Worm (Caenorhabditis elegans) whole organism, mixed stage, embryonic: Measurements from ENCODE around the gene ptp-2.

Experiments used
- M03D4.4 ChIP-seq: sonication (generic microtip); optimal IDR thresholded peaks from 2 replicates; lab custom pipeline; 2017; ENCODE audit warnings: mild to moderate bottlenecking, missing genetic modification characterization, missing compliant biosample characterization
- bed-3 ChIP-seq: fragments of 200-800 bp; sonication (Bioruptor generic); optimal IDR thresholded peaks from 3 replicates; lab custom pipeline; 2018; ENCODE audit warnings: mild to moderate bottlenecking, missing genetic modification characterization, moderate library complexity, missing compliant biosample characterization
- ceh-43 ChIP-seq: fragments of 200-800 bp; sonication (Bioruptor generic); optimal IDR thresholded peaks from 2 replicates; lab custom pipeline; 2018; ENCODE audit warnings: mild to moderate bottlenecking, missing genetic modification characterization, moderate library complexity, missing compliant biosample characterization
- lin-13 ChIP-seq: fragments of 150-350 bp; optimal IDR thresholded peaks from 2 replicates; lab custom pipeline; 2014; ENCODE audit warnings: missing biosample characterization, missing genetic modification characterization
- mab-5 ChIP-seq: fragments of 150-350 bp; optimal IDR thresholded peaks from 2 replicates; lab custom pipeline; 2014; ENCODE audit warnings: missing biosample characterization, missing genetic modification characterization
- pha-4 ChIP-seq: fragments of 150-350 bp; optimal IDR thresholded peaks from 2 replicates; lab custom pipeline; 2018; ENCODE audit warnings: missing biosample characterization, missing genetic modification reagents, missing genetic modification characterization
- unc-39 ChIP-seq: fragments of 150-350 bp; optimal IDR thresholded peaks from 2 replicates; lab custom pipeline; 2014; ENCODE audit warnings: missing biosample characterization, missing genetic modification characterization
- unc-62 ChIP-seq: fragments of 150-350 bp; optimal IDR thresholded peaks from 2 replicates; lab custom pipeline; 2014; ENCODE audit warnings: missing biosample characterization, missing genetic modification reagents, missing genetic modification characterization

ce11 chrII:5959575-5960119 lies 41.2 kb downstream of the ptp-2 start:
- TF ChIP-seq unc-39 (tag; lab: Kevin White, UChicago) (no peak), pha-4 (tag; lab: Kevin White, UChicago) (no peak), mab-5 (no peak), ceh-43 (no peak), unc-62 (no peak), bed-3 (GFP tag; lab: Kevin White, UChicago) (no peak), lin-13 (tag; lab: Kevin White, UChicago) (no peak), M03D4.4 (no peak)
